Fruit fly (Drosophila melanogaster) Kc167 (cell line): ENCODE data around the gene Mettl14.

Source experiments
- h ChIP-seq: fragments of >200 bp; optimal IDR thresholded peaks from 3 replicates; lab custom pipeline; 2018; ENCODE audit warnings: missing external identifiers
- psq ChIP-seq: fragments of >200 bp; optimal IDR thresholded peaks from 2 replicates; lab custom pipeline; 2017; ENCODE audit warnings: missing external identifiers

- TF ChIP-seq h (lab: Kevin White, UChicago) (no peak), psq (lab: Kevin White, UChicago) (no peak)
These were observed 28.7 kb upstream of the Mettl14 start for dm6 chr2L:8279400-8280065.
